Worm (Caenorhabditis elegans) whole organism, L4/young adult: ENCODE measurements around the gene vps-18.

Experiments used
- W03F9.2 ChIP-seq: fragments of 150-350 bp; optimal IDR thresholded peaks from 2 replicates; lab custom pipeline; 2014; ENCODE audit warnings: missing biosample characterization, missing genetic modification characterization
- dao-5 ChIP-seq: sonication (generic microtip); optimal IDR thresholded peaks from 2 replicates; lab custom pipeline; 2016; ENCODE audit warnings: missing genotype, missing genetic modification characterization, moderate library complexity, missing compliant biosample characterization
- him-1 ChIP-seq: sonication (generic microtip); optimal IDR thresholded peaks from 2 replicates; lab custom pipeline; 2016; ENCODE audit warnings: missing genotype, missing genetic modification reagents, missing genetic modification characterization, missing compliant biosample characterization

DNA sequence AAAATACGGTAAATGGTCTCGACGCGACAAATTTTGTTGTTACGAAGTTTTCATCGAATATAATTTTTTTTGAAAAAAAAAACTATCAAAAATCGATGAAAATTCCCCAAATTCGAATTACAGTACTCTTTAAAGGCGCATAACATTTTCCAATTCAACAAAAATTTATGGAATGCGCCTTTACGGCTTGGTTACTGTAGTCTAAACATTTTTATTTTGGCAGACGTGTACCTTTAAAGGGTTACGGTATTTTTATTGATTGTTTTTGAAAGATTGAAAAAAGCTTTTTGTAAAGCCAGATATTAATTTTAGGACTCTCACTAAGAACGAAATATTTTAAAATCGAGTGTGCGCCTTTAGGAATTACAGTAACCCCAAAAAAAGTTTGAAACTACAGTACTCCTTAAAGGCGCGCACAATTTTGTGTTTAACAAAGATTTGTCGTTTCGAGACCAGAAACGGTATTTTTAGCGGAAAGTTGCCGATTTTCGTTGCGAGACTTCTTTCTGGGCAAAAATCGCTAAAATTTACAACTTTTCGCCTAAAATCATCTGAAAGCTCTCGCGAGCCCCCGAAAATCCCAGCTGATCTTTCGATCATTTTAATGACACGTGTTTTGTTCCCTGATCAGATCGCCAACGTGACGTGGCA, 13.2 kb downstream of the vps-18 start:
- no peak for TF ChIP-seq W03F9.2 (tag; lab: Kevin White, UChicago)
- TF ChIP-seq him-1, result no peak
- no peak for TF ChIP-seq dao-5
